Fruit fly (Drosophila melanogaster): ENCODE data around the gene Grp170.

DNA sequence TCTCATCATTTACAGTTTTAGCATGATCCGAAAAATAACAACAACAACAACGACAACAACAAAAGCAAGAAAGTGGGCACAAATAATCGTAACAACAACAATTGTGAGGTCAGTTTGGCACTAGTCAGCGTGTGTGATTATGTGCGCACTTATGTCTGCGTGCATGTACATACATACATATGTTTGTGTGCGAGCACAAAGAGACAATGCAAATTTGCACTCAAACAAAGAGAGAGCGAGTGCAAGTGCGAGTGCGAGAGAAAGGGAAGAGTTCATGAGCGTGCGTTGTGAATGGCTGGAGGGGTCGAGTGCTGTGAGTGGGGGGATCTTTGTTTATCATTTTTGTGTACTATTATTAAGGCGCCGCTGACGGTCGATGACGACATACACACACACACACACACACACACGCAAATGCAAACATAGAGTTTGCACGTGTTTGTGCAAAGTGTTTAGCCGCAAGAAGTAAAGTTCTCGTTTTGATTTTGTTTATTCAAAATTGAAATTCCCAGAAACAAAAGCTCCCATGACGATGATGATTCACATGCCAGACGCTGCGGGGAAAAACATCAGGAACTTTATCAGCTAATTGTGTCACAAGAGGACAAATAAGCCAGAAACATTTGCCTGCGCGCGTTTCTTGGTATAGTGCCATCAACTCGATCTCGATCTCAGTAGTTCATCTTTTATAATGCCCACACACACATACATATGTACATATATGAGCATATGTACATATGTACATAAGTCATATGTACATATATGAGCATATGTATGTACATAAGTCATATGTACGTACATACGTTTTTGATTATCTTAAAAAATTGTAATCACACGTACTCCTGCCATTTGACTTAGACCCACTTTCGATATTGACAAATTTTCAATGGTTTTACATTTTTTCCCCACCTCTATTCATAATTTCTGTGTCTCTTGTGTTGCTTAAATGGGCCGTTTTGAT is 19.9 kb upstream of the Grp170 start:
- peak; percentile 44 for TF ChIP-seq tj (GFP tag; optimal IDR thresholded peaks at IDR 0.05)
- no peak for TF ChIP-seq CG7045 (GFP tag; optimal IDR thresholded peaks at IDR 0.05)
- peak; percentile 39 for TF ChIP-seq Mnt (GFP tag; optimal IDR thresholded peaks at IDR 0.05)
- TF ChIP-seq ovo (GFP tag; optimal IDR thresholded peaks at IDR 0.05) = no peak
- TF ChIP-seq Hr96 (GFP tag; optimal IDR thresholded peaks at IDR 0.05) = no peak
- TF ChIP-seq CG11617 (GFP tag; optimal IDR thresholded peaks at IDR 0.05) = no peak
- no peak for TF ChIP-seq CG33017 (tag; optimal IDR thresholded peaks at IDR 0.05)
- TF ChIP-seq CG5204 (GFP tag; optimal IDR thresholded peaks at IDR 0.05) = no peak
- no peak for TF ChIP-seq Crg-1 (GFP tag; optimal IDR thresholded peaks at IDR 0.05)
- TF ChIP-seq CG1620 (GFP tag; optimal IDR thresholded peaks at IDR 0.05) = no peak
- peak; percentile 61 for TF ChIP-seq pad (GFP tag; optimal IDR thresholded peaks at IDR 0.05)
- peak; percentile 50 for TF ChIP-seq bab1 (GFP tag; optimal IDR thresholded peaks at IDR 0.05)
- no peak for TF ChIP-seq toe (GFP tag; optimal IDR thresholded peaks at IDR 0.05)
- no peak for TF ChIP-seq Clk (GFP tag; optimal IDR thresholded peaks at IDR 0.05)

Data from whole organism, adult.